Worm (Caenorhabditis elegans) whole organism, young adult: Measurements from ENCODE around the gene Y48G9A.9.

Experiments used
- F23B12.7 ChIP-seq: sonication (generic microtip); optimal IDR thresholded peaks from 2 replicates; lab custom pipeline; 2017; ENCODE audit warnings: missing genetic modification characterization, mild to moderate bottlenecking, missing compliant biosample characterization, antibody characterized with exemption, moderate library complexity; ENCODE audit not compliant: insufficient read depth
- Y79H2A.3 ChIP-seq: fragments of 200-800 bp; sonication (Bioruptor generic); conservative IDR thresholded peaks from 2 replicates; pipeline ENCODE4 v1.3.6; 2022; ENCODE audit warnings: missing genetic modification reagents, missing genetic modification characterization, missing compliant biosample characterization
- ama-1 ChIP-seq, 3 experiments: fragments of 150-350 bp in 1 of 3; sonication (generic microtip) in 2 of 3; optimal IDR thresholded peaks; 2 replicates each; lab custom pipeline; 2014 to 2018; ENCODE audit warnings: missing biosample characterization in 2 of 3, missing genetic modification characterization in 2 of 3, missing genetic modification reagents in 2 of 3
- dpff-1 ChIP-seq: sonication (generic microtip); optimal IDR thresholded peaks from 2 replicates; lab custom pipeline; 2017; ENCODE audit warnings: mild to moderate bottlenecking, missing genetic modification characterization, missing compliant biosample characterization
- dpl-1 ChIP-seq: fragments of 150-350 bp; optimal IDR thresholded peaks from 2 replicates; lab custom pipeline; 2014; ENCODE audit warnings: missing biosample characterization, missing genetic modification reagents, missing genetic modification characterization
- lin-35 ChIP-seq, 3 experiments: fragments of 150-350 bp in 2 of 3; sonication (generic microtip) in 1 of 3; optimal IDR thresholded peaks; 2 replicates each; lab custom pipeline; 2014 to 2018; ENCODE audit warnings: missing biosample characterization in 3 of 3, missing genetic modification characterization in 3 of 3, missing genetic modification reagents in 3 of 3
- nfya-1 ChIP-seq: sonication (generic microtip); optimal IDR thresholded peaks from 2 replicates; lab custom pipeline; 2017; ENCODE audit warnings: antibody characterized with exemption, missing compliant biosample characterization, missing genetic modification characterization, borderline replicate concordance; ENCODE audit not compliant: insufficient read depth
- nhr-179 ChIP-seq: sonication (generic microtip); optimal IDR thresholded peaks from 2 replicates; lab custom pipeline; 2016; ENCODE audit warnings: mild to moderate bottlenecking, missing genetic modification characterization, missing compliant biosample characterization
- snpc-4 ChIP-seq, 5 experiments: fragments of 150-350 bp in 1 of 5; sonication (generic microtip) in 4 of 5; optimal IDR thresholded peaks; 2 replicates each; lab custom pipeline; 2014 to 2018; ENCODE audit warnings: missing genetic modification characterization in 5 of 5, missing biosample characterization in 3 of 5, antibody characterized with exemption in 2 of 5, mild to moderate bottlenecking in 2 of 5, missing compliant biosample characterization in 2 of 5, missing genotype in 2 of 5, moderate library complexity in 2 of 5, missing genetic modification reagents in 1 of 5
- unc-62 ChIP-seq: fragments of 150-350 bp; optimal IDR thresholded peaks from 2 replicates; lab custom pipeline; 2014; ENCODE audit warnings: missing biosample characterization, missing genetic modification reagents, missing genetic modification characterization
- zfh-2 ChIP-seq: fragments of 200-800 bp; sonication (Bioruptor generic); conservative IDR thresholded peaks from 2 replicates; pipeline ENCODE4 v1.3.6; 2022; ENCODE audit warnings: missing genetic modification reagents, missing genetic modification characterization, missing compliant biosample characterization
- ztf-22 ChIP-seq: fragments of 200-800 bp; sonication (Bioruptor generic); optimal IDR thresholded peaks from 2 replicates; lab custom pipeline; 2018; ENCODE audit warnings: mild to moderate bottlenecking, missing genetic modification characterization, moderate library complexity, missing compliant biosample characterization

DNA sequence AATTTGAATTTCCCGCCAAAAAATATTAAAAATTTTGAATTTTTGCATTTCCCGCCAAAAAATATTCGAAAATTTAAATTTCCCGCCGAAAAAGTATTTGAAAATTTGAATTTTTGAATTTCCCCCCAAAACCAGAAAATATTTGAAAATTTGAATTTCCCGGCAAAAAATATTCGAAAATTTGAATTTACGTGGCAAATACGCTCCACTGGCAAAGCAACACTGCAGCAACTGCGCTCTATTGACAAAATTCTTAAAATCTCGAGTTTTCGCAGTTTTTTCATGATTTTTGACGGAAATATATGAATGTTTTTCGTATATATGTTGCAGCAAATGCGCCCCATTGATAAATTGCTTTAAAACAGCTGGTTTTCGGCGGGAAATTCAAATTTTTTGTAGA, 18.9 kb downstream of the Y48G9A.9 start:
- no peak for TF ChIP-seq ama-1 (optimal IDR thresholded peaks at IDR 0.05; lab: Kevin White, UChicago)
- TF ChIP-seq ama-1 (GFP tag; optimal IDR thresholded peaks at IDR 0.05; lab: Kevin White, UChicago) = no peak
- no peak for TF ChIP-seq dpl-1
- no peak for TF ChIP-seq unc-62 (GFP tag; lab: Kevin White, UChicago)
- TF ChIP-seq zfh-2 = no peak
- TF ChIP-seq dpff-1 (tag; lab: Kevin White, UChicago) = no peak
- TF ChIP-seq nhr-179 (tag; lab: Kevin White, UChicago) = no peak
- TF ChIP-seq nfya-1 = no peak
- no peak for TF ChIP-seq Y79H2A.3
- TF ChIP-seq snpc-4 (GFP tag; optimal IDR thresholded peaks at IDR 0.05; lab: Kevin White, UChicago) = no peak
- no peak for TF ChIP-seq snpc-4 (tag; optimal IDR thresholded peaks at IDR 0.05; lab: Kevin White, UChicago)
- TF ChIP-seq F23B12.7 (tag; lab: Kevin White, UChicago) = no peak
- no peak for TF ChIP-seq ztf-22 (GFP tag; lab: Kevin White, UChicago)
- TF ChIP-seq lin-35 (GFP tag; optimal IDR thresholded peaks at IDR 0.05; lab: Kevin White, UChicago) = no peak
